Worm (Caenorhabditis elegans): Measurements from ENCODE around the gene C54D10.9.
A peak's percentile ranks its signal among the peaks of the same experiment; 100 is the strongest.

The C54D10.9 gene

ce11 chrV:12470324-12470723 is 23.4 kb downstream of the C54D10.9 start:
- TF ChIP-seq ceh-9 (tag; optimal IDR thresholded peaks at IDR 0.05) (no peak), lin-11 (tag; optimal IDR thresholded peaks at IDR 0.05) (no peak), ceh-24 (tag; optimal IDR thresholded peaks at IDR 0.05) (no peak), Y22D7AL.16 (tag; optimal IDR thresholded peaks at IDR 0.05) (no peak), K02D7.2 (tag; optimal IDR thresholded peaks at IDR 0.05) (no peak), ceh-31 (tag; optimal IDR thresholded peaks at IDR 0.05) (no peak), hlh-6 (tag; optimal IDR thresholded peaks at IDR 0.05) (no peak), tbx-2 (tag; optimal IDR thresholded peaks at IDR 0.05) (no peak), nhr-11 (tag; optimal IDR thresholded peaks at IDR 0.05) (no peak), dmd-4 (tag; optimal IDR thresholded peaks at IDR 0.05; ENCODE audit: borderline replicate concordance) (no peak), pros-1 (tag; optimal IDR thresholded peaks at IDR 0.05) (no peak), K09A11.1 (tag; optimal IDR thresholded peaks at IDR 0.05; ENCODE audit: insufficient read depth) (no peak), fkh-6 (tag; optimal IDR thresholded peaks at IDR 0.05) (no peak), hlh-15 (tag; optimal IDR thresholded peaks at IDR 0.05) (no peak), mec-3 (tag; optimal IDR thresholded peaks at IDR 0.05; ENCODE audit: borderline replicate concordance) (no peak), pag-3 (tag; optimal IDR thresholded peaks at IDR 0.05; ENCODE audit: borderline replicate concordance) (no peak), unc-86 (tag; optimal IDR thresholded peaks at IDR 0.05) (no peak), hlh-30 (tag; optimal IDR thresholded peaks at IDR 0.05; ENCODE audit: insufficient read depth) (no peak), sox-2 (GFP tag; IDR thresholded peaks at IDR 0.05) (no peak), fkh-10 (GFP tag; optimal IDR thresholded peaks at IDR 0.05) (no peak)

- TF ChIP-seq ceh-18 (tag; optimal IDR thresholded peaks at IDR 0.05) (no peak), ceh-45 (GFP tag; IDR thresholded peaks at IDR 0.05) (no peak), ceh-9 (tag; optimal IDR thresholded peaks at IDR 0.05) (no peak), ceh-24 (tag; optimal IDR thresholded peaks at IDR 0.05) (no peak), ztf-16 (tag; optimal IDR thresholded peaks at IDR 0.05) (no peak), nhr-232 (tag; optimal IDR thresholded peaks at IDR 0.05) (no peak), ref-2 (tag; optimal IDR thresholded peaks at IDR 0.05) (no peak), madf-2 (tag; optimal IDR thresholded peaks at IDR 0.05) (no peak), ceh-14 (tag; optimal IDR thresholded peaks at IDR 0.05) (no peak)
Measured at ce11 chrV:12475360-12475759, 28.4 kb downstream of the C54D10.9 start.

- TF ChIP-seq unc-55 (GFP tag; optimal IDR thresholded peaks at IDR 0.05) (peak; percentile 33), dmd-4 (tag; optimal IDR thresholded peaks at IDR 0.05; ENCODE audit: borderline replicate concordance) (no peak), ceh-18 (tag; optimal IDR thresholded peaks at IDR 0.05) (peak; percentile 69)
Measured at ce11 chrV:12477139-12477538, 30.2 kb downstream of the C54D10.9 start.

- no peak for TF ChIP-seq hlh-13 (GFP tag; optimal IDR thresholded peaks at IDR 0.05)
- TF ChIP-seq lin-11 (tag; optimal IDR thresholded peaks at IDR 0.05), result no peak
- no peak for TF ChIP-seq pax-1 (tag; optimal IDR thresholded peaks at IDR 0.05)
- TF ChIP-seq ztf-16 (tag; optimal IDR thresholded peaks at IDR 0.05), result no peak
Measured at ce11 chrV:12478111-12478510, 31.2 kb downstream of the C54D10.9 start, which contains the start of gene atn-1. TSS of gene atn-1 (plus strand) at chrV:12478411.

ce11 chrV:12478990-12479389 is 32.0 kb downstream of the C54D10.9 start:
- TF ChIP-seq ceh-18 (tag; optimal IDR thresholded peaks at IDR 0.05) (peak; percentile 49), lin-11 (tag; optimal IDR thresholded peaks at IDR 0.05) (no peak)

ce11 chrV:12484585-12484984 is 37.6 kb downstream of the C54D10.9 start, which contains the start of gene srt-39:
TSS of gene srt-39 (plus strand) at chrV:12484885.
- no peak for TF ChIP-seq lin-11 (tag; optimal IDR thresholded peaks at IDR 0.05)
- TF ChIP-seq ceh-2 (tag; optimal IDR thresholded peaks at IDR 0.05), result no peak
- no peak for TF ChIP-seq Y22D7AL.16 (tag; optimal IDR thresholded peaks at IDR 0.05)
- no peak for TF ChIP-seq dve-1 (tag; optimal IDR thresholded peaks at IDR 0.05)
- TF ChIP-seq dmd-4 (tag; optimal IDR thresholded peaks at IDR 0.05; ENCODE audit: borderline replicate concordance), result no peak
- TF ChIP-seq eyg-1 (tag; optimal IDR thresholded peaks at IDR 0.05), result no peak
- no peak for TF ChIP-seq pha-4 (tag; optimal IDR thresholded peaks at IDR 0.05)
- TF ChIP-seq ceh-34 (tag; optimal IDR thresholded peaks at IDR 0.05), result no peak
- no peak for TF ChIP-seq T23F11.4 (GFP tag; optimal IDR thresholded peaks at IDR 0.05)
- no peak for TF ChIP-seq lim-6 (tag; optimal IDR thresholded peaks at IDR 0.05)
- TF ChIP-seq syd-9 (tag; optimal IDR thresholded peaks at IDR 0.05), result no peak
- no peak for TF ChIP-seq unc-3 (GFP tag; conservative IDR thresholded peaks at IDR 0.05)
- no peak for TF ChIP-seq unc-3 (tag; optimal IDR thresholded peaks at IDR 0.05)
- TF ChIP-seq zip-5 (tag; optimal IDR thresholded peaks at IDR 0.05), result no peak
- no peak for TF ChIP-seq madf-2 (tag; optimal IDR thresholded peaks at IDR 0.05)
- no peak for TF ChIP-seq hlh-15 (tag; optimal IDR thresholded peaks at IDR 0.05)

Data from whole organism, late embryonic.